Worm (Caenorhabditis elegans) whole organism, midembryonic: ENCODE data around the gene zag-1.

Source experiments
- T22C8.4 ChIP-seq: fragments of 200-800 bp; sonication (Bioruptor generic); IDR thresholded peaks from 2 replicates; pipeline ENCODE4 v1.3.6; 2022; ENCODE audit warnings: missing genetic modification characterization, missing compliant biosample characterization
- cog-1 ChIP-seq: sonication (generic microtip); optimal IDR thresholded peaks from 2 replicates; lab custom pipeline; 2016; ENCODE audit warnings: missing genetic modification characterization, missing compliant biosample characterization
- flt-1 ChIP-seq: fragments of 200-800 bp; sonication (Bioruptor generic); IDR thresholded peaks from 2 replicates; pipeline ENCODE4 v1.3.6; 2022; ENCODE audit warnings: missing genetic modification characterization, missing compliant biosample characterization
- klf-2 ChIP-seq: fragments of 200-800 bp; sonication (Bioruptor generic); conservative IDR thresholded peaks from 2 replicates; pipeline ENCODE4 v1.3.6; 2022; ENCODE audit warnings: missing genetic modification reagents, missing genetic modification characterization, missing compliant biosample characterization
- med-1 ChIP-seq: sonication (generic microtip); optimal IDR thresholded peaks from 2 replicates; lab custom pipeline; 2017; ENCODE audit warnings: missing genetic modification characterization, mild to moderate bottlenecking, missing compliant biosample characterization, antibody characterized with exemption, missing genetic modification reagents; ENCODE audit not compliant: insufficient read depth
- ref-1 ChIP-seq: fragments of 200-800 bp; sonication (Bioruptor generic); conservative IDR thresholded peaks from 2 replicates; pipeline ENCODE4 v1.3.6; 2022; ENCODE audit warnings: missing genetic modification reagents, missing genetic modification characterization, missing compliant biosample characterization
- tab-1 ChIP-seq: fragments of 200-800 bp; sonication (Bioruptor generic); IDR thresholded peaks from 2 replicates; pipeline ENCODE4 v1.3.6; 2022; ENCODE audit warnings: missing genetic modification characterization, missing compliant biosample characterization
- ztf-23 ChIP-seq: fragments of 200-800 bp; sonication (Bioruptor generic); IDR thresholded peaks from 2 replicates; pipeline ENCODE4 v1.3.6; 2022; ENCODE audit warnings: missing genetic modification reagents, missing genetic modification characterization, missing compliant biosample characterization
- ztf-29 ChIP-seq: fragments of 200-800 bp; sonication (Bioruptor generic); IDR thresholded peaks from 2 replicates; pipeline ENCODE4 v1.3.6; 2022; ENCODE audit warnings: missing genetic modification reagents, missing genetic modification characterization, missing compliant biosample characterization

Gene zag-1

DNA sequence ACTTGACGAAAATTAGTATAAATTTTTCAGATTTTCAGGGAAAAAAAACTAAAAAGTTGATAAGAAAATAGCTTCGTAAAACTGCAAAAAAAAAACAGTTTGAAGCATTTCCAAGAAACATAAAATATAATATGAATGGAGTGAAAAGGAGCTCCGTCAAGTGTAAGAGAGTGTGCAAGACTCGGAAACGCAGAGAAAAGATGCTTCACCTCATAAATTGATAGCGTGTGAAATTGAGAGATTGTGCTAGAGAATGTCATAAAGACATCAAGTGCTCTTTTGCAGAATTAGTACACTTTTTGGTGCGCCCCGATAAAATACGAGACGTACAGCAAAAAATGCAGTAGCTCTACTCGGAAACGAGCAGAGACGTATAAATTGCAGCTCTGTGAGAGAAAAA lies 34.1 kb upstream of the zag-1 start:
- TF ChIP-seq cog-1 (tag; lab: Kevin White, UChicago) (no peak), med-1 (GFP tag; lab: Kevin White, UChicago) (no peak), flt-1 (GFP tag; lab: Robert Waterston, UW) (no peak), T22C8.4 (GFP tag; lab: Robert Waterston, UW) (no peak), ref-1 (GFP tag; lab: Robert Waterston, UW) (no peak), ztf-23 (GFP tag; lab: Robert Waterston, UW) (no peak), klf-2 (GFP tag; lab: Robert Waterston, UW) (no peak), ztf-29 (GFP tag; lab: Robert Waterston, UW) (no peak), tab-1 (no peak)

DNA sequence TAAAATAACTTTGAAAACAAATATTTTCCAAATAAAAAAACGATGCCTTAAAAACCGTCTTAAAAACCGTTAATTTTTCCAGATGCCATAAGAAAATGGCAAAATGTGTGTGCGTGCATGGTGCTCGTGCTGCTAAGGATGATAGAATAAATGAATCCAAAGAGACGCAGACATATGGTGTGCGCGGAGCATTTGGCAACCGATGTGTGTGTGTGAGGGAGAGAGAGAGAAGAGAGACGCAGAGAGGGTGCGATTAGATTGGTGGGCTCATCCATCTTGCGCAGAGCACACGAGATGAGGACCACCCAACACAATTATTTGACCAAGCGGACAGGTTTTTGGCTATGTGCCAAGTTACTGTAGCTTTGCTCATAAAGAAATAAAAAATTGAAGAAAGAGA lies 30.9 kb upstream of the zag-1 start:
- TF ChIP-seq klf-2 (GFP tag; lab: Robert Waterston, UW) (no peak), cog-1 (tag; lab: Kevin White, UChicago) (peak; percentile 48)

ce11 chrIV:3825388-3825787 lies 30.3 kb upstream of the zag-1 start:
- no peak for TF ChIP-seq ztf-23 (GFP tag; lab: Robert Waterston, UW)
- no peak for TF ChIP-seq flt-1 (GFP tag; lab: Robert Waterston, UW)
- TF ChIP-seq tab-1, result no peak
- no peak for TF ChIP-seq cog-1 (tag; lab: Kevin White, UChicago)
- no peak for TF ChIP-seq T22C8.4 (GFP tag; lab: Robert Waterston, UW)
- TF ChIP-seq ref-1 (GFP tag; lab: Robert Waterston, UW), result no peak
- no peak for TF ChIP-seq ztf-29 (GFP tag; lab: Robert Waterston, UW)
- no peak for TF ChIP-seq med-1 (GFP tag; lab: Kevin White, UChicago)
- no peak for TF ChIP-seq klf-2 (GFP tag; lab: Robert Waterston, UW)

ce11 chrIV:3826590-3827128 lies 29.0 kb upstream of the zag-1 start, which contains the start of gene F28F9.3:
Gene F28F9.3 (plus strand): TSS chrIV:3826890.
- TF ChIP-seq ztf-23 (GFP tag; lab: Robert Waterston, UW), result no peak
- TF ChIP-seq ref-1 (GFP tag; lab: Robert Waterston, UW), result no peak
- TF ChIP-seq T22C8.4 (GFP tag; lab: Robert Waterston, UW), result no peak
- no peak for TF ChIP-seq klf-2 (GFP tag; lab: Robert Waterston, UW)
- no peak for TF ChIP-seq med-1 (GFP tag; lab: Kevin White, UChicago)

ce11 chrIV:3827724-3828123 lies 27.9 kb upstream of the zag-1 start:
- no peak for TF ChIP-seq klf-2 (GFP tag; lab: Robert Waterston, UW)
- no peak for TF ChIP-seq ztf-23 (GFP tag; lab: Robert Waterston, UW)
- TF ChIP-seq tab-1, result no peak
- TF ChIP-seq med-1 (GFP tag; lab: Kevin White, UChicago), result no peak
- no peak for TF ChIP-seq ref-1 (GFP tag; lab: Robert Waterston, UW)
- no peak for TF ChIP-seq cog-1 (tag; lab: Kevin White, UChicago)
- TF ChIP-seq T22C8.4 (GFP tag; lab: Robert Waterston, UW), result no peak
- TF ChIP-seq flt-1 (GFP tag; lab: Robert Waterston, UW), result no peak
- TF ChIP-seq ztf-29 (GFP tag; lab: Robert Waterston, UW), result no peak

- no peak for TF ChIP-seq med-1 (GFP tag; lab: Kevin White, UChicago)
- TF ChIP-seq cog-1 (tag; lab: Kevin White, UChicago), result no peak
- TF ChIP-seq tab-1, result no peak
- no peak for TF ChIP-seq ref-1 (GFP tag; lab: Robert Waterston, UW)
- TF ChIP-seq ztf-23 (GFP tag; lab: Robert Waterston, UW), result no peak
- TF ChIP-seq flt-1 (GFP tag; lab: Robert Waterston, UW), result no peak
- TF ChIP-seq ztf-29 (GFP tag; lab: Robert Waterston, UW), result no peak
- no peak for TF ChIP-seq T22C8.4 (GFP tag; lab: Robert Waterston, UW)
- TF ChIP-seq klf-2 (GFP tag; lab: Robert Waterston, UW), result no peak
These were observed 23.6 kb upstream of the zag-1 start for ce11 chrIV:3832040-3832439.

DNA sequence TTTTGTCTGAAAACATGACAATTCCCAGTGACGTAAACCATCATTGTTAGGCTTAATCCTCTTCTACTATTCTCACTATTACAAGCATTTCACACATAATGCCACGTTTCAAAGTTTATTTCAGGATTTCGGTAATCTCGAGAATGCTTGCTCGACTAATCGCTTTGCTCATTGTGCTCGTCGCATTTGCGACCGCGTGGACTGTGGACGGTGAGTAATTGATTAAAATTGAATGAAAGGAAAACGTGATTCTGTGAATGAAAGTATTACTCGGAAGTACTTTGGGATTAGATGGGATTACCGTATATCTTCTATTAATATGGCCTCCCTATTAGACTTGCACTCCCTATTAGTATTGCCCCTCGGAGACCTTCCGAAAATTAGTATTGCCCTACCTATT lies 21.9 kb upstream of the zag-1 start:
- TF ChIP-seq ref-1 (GFP tag; lab: Robert Waterston, UW), result no peak
- no peak for TF ChIP-seq tab-1
- TF ChIP-seq ztf-23 (GFP tag; lab: Robert Waterston, UW), result no peak
- no peak for TF ChIP-seq cog-1 (tag; lab: Kevin White, UChicago)
- TF ChIP-seq ztf-29 (GFP tag; lab: Robert Waterston, UW), result no peak
- TF ChIP-seq flt-1 (GFP tag; lab: Robert Waterston, UW), result no peak
- no peak for TF ChIP-seq klf-2 (GFP tag; lab: Robert Waterston, UW)
- no peak for TF ChIP-seq med-1 (GFP tag; lab: Kevin White, UChicago)
- TF ChIP-seq T22C8.4 (GFP tag; lab: Robert Waterston, UW), result no peak

DNA sequence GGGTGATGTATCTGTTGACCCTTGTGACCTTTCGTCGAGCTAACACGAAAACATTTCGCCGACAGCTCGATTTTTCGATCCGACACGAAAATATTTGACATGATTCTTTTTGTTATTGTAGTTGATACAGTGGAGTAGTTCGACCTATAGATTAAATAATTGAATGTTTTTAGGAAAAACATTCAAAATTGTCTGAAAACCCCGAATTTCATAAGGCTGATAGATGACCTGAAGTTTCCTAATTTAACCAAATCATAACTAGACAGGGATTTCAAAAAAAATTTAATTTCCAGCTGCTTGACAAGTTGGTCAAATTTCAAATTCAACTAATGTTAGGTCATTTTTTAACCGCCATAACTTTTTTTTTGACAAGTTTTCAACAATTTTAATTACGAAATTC lies 20.6 kb upstream of the zag-1 start, which contains the start of gene cal-3:
cal-3 (minus strand) TSS at position 101 of the 400 bp plus-strand sequence.
- no peak for TF ChIP-seq T22C8.4 (GFP tag; lab: Robert Waterston, UW)
- TF ChIP-seq flt-1 (GFP tag; lab: Robert Waterston, UW), result no peak
- no peak for TF ChIP-seq ztf-23 (GFP tag; lab: Robert Waterston, UW)
- no peak for TF ChIP-seq med-1 (GFP tag; lab: Kevin White, UChicago)
- TF ChIP-seq ztf-29 (GFP tag; lab: Robert Waterston, UW), result no peak
- no peak for TF ChIP-seq cog-1 (tag; lab: Kevin White, UChicago)
- TF ChIP-seq tab-1, result no peak
- TF ChIP-seq klf-2 (GFP tag; lab: Robert Waterston, UW), result no peak
- TF ChIP-seq ref-1 (GFP tag; lab: Robert Waterston, UW), result no peak

DNA sequence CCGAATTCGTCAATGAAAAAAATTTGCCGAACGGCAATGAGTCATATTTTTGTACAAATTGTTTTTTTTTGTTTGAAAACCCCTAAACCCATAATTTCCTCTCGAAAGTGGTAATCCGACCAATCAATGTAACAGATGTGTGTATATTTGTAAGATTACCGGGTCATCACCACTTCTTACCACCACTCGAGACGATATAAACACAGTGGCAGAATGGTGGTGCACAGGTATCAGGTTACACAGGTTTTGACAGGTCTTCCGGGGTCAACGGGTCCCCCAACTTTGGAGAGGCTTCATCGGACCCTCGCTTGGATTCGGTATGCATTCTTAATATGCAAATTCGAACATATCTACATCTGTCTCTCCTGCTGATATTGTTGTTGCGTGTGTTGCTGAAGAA lies 17.0 kb upstream of the zag-1 start:
- TF ChIP-seq med-1 (GFP tag; lab: Kevin White, UChicago) (no peak), cog-1 (tag; lab: Kevin White, UChicago) (no peak), klf-2 (GFP tag; lab: Robert Waterston, UW) (no peak), ref-1 (GFP tag; lab: Robert Waterston, UW) (no peak), ztf-29 (GFP tag; lab: Robert Waterston, UW) (no peak), ztf-23 (GFP tag; lab: Robert Waterston, UW) (no peak), tab-1 (no peak), flt-1 (GFP tag; lab: Robert Waterston, UW) (no peak), T22C8.4 (GFP tag; lab: Robert Waterston, UW) (no peak)
